Worm (Caenorhabditis elegans): ENCODE data around the gene Y51A2A.4.
"Not testable (repeated sequence)": the region's sequence is repeated elsewhere in the genome, so short reads cannot be mapped to it uniquely, and the experiment has no call there.

The Y51A2A.4 gene

ce11 chrV:18299313-18299712 is 8.6 kb downstream of the Y51A2A.4 start:
- TF ChIP-seq ceh-82 (tag; optimal IDR thresholded peaks at IDR 0.05): no peak
- TF ChIP-seq sem-4 (tag; optimal IDR thresholded peaks at IDR 0.05): no peak
- no peak for TF ChIP-seq nhr-25 (tag; optimal IDR thresholded peaks at IDR 0.05)
- no peak for TF ChIP-seq ztf-1 (GFP tag; conservative IDR thresholded peaks at IDR 0.05)
- TF ChIP-seq dmd-4 (tag; optimal IDR thresholded peaks at IDR 0.05): no peak
- no peak for TF ChIP-seq zag-1 (tag; optimal IDR thresholded peaks at IDR 0.05)
- TF ChIP-seq nhr-12 (tag; optimal IDR thresholded peaks at IDR 0.05): no peak
- no peak for TF ChIP-seq nhr-10 (tag; optimal IDR thresholded peaks at IDR 0.05)
- TF ChIP-seq aly-2 (tag; optimal IDR thresholded peaks at IDR 0.05): no peak
- no peak for TF ChIP-seq Y55F3AM.14 (GFP tag; optimal IDR thresholded peaks at IDR 0.05)
- TF ChIP-seq blmp-1 (tag; optimal IDR thresholded peaks at IDR 0.05; ENCODE audit: insufficient read depth): no peak
- no peak for TF ChIP-seq ztf-11 (tag; optimal IDR thresholded peaks at IDR 0.05)
- TF ChIP-seq crh-2 (tag; optimal IDR thresholded peaks at IDR 0.05): no peak
- no peak for TF ChIP-seq peb-1 (tag; optimal IDR thresholded peaks at IDR 0.05)
- no peak for TF ChIP-seq F13H6.1 (tag; optimal IDR thresholded peaks at IDR 0.05)

ce11 chrV:18302414-18302813 is 11.7 kb downstream of the Y51A2A.4 start, which contains the start of gene Y51A2A.6:
Gene Y51A2A.6 (plus strand): TSS chrV:18302714.
- TF ChIP-seq lin-13 (GFP tag; optimal IDR thresholded peaks at IDR 0.05); fos-1 (tag; optimal IDR thresholded peaks at IDR 0.05); crh-2 (tag; optimal IDR thresholded peaks at IDR 0.05): not testable (repeated sequence)

ce11 chrV:18318312-18318711 is 27.6 kb downstream of the Y51A2A.4 start, which contains the start of gene fbxb-119:
Gene fbxb-119 (plus strand): TSS chrV:18318612.
- TF ChIP-seq unc-55 (GFP tag; optimal IDR thresholded peaks at IDR 0.05) (no peak), lin-39 (tag; optimal IDR thresholded peaks at IDR 0.05) (no peak), ceh-82 (tag; optimal IDR thresholded peaks at IDR 0.05) (no peak), mbf-1 (tag; optimal IDR thresholded peaks at IDR 0.05) (no peak), zag-1 (tag; optimal IDR thresholded peaks at IDR 0.05) (no peak), nhr-23 (tag; optimal IDR thresholded peaks at IDR 0.05) (no peak), nhr-11 (tag; optimal IDR thresholded peaks at IDR 0.05) (no peak), gmeb-1 (tag; optimal IDR thresholded peaks at IDR 0.05) (no peak), snpc-4 (tag; optimal IDR thresholded peaks at IDR 0.05) (no peak), Y55F3AM.14 (GFP tag; optimal IDR thresholded peaks at IDR 0.05) (no peak), alr-1 (tag; optimal IDR thresholded peaks at IDR 0.05) (no peak), sem-4 (tag; optimal IDR thresholded peaks at IDR 0.05) (no peak), nhr-12 (tag; optimal IDR thresholded peaks at IDR 0.05) (no peak)

ce11 chrV:18323231-18323630 is 32.5 kb downstream of the Y51A2A.4 start, which contains the start of gene B0462.5:
Gene B0462.5 (minus strand): TSS chrV:18323331.
- TF ChIP-seq fos-1 (tag; optimal IDR thresholded peaks at IDR 0.05) (peak; percentile 35), mab-5 (tag; optimal IDR thresholded peaks at IDR 0.05) (no peak)

- peak; percentile 11 for TF ChIP-seq skn-1 (tag; optimal IDR thresholded peaks at IDR 0.05)
- peak; percentile 70 for TF ChIP-seq fos-1 (tag; optimal IDR thresholded peaks at IDR 0.05)
- TF ChIP-seq nhr-6 (tag; optimal IDR thresholded peaks at IDR 0.05): no peak
Observed at ce11 chrV:18324525-18324924, 33.8 kb downstream of the Y51A2A.4 start.

ce11 chrV:18331086-18331485 is 40.3 kb downstream of the Y51A2A.4 start, which contains the start of gene B0462.4:
Gene B0462.4 (minus strand): TSS chrV:18331186.
- no peak for TF ChIP-seq nhr-25 (tag; optimal IDR thresholded peaks at IDR 0.05)
- no peak for TF ChIP-seq peb-1 (tag; optimal IDR thresholded peaks at IDR 0.05)
- no peak for TF ChIP-seq snpc-4 (tag; optimal IDR thresholded peaks at IDR 0.05)
- TF ChIP-seq ama-1 (optimal IDR thresholded peaks at IDR 0.05): no peak
- no peak for TF ChIP-seq dmd-4 (tag; optimal IDR thresholded peaks at IDR 0.05)
- TF ChIP-seq lsy-2 (tag; optimal IDR thresholded peaks at IDR 0.05): no peak
- no peak for TF ChIP-seq lin-13 (GFP tag; optimal IDR thresholded peaks at IDR 0.05)
- no peak for TF ChIP-seq nhr-11 (tag; optimal IDR thresholded peaks at IDR 0.05)
- no peak for TF ChIP-seq ztf-4 (tag; optimal IDR thresholded peaks at IDR 0.05)
- no peak for TF ChIP-seq elt-3 (tag; optimal IDR thresholded peaks at IDR 0.05)
- TF ChIP-seq ztf-11 (tag; optimal IDR thresholded peaks at IDR 0.05): no peak
- TF ChIP-seq alr-1 (tag; optimal IDR thresholded peaks at IDR 0.05): no peak
- TF ChIP-seq fos-1 (tag; optimal IDR thresholded peaks at IDR 0.05): no peak
- TF ChIP-seq mab-5 (tag; optimal IDR thresholded peaks at IDR 0.05): no peak
- TF ChIP-seq blmp-1 (tag; optimal IDR thresholded peaks at IDR 0.05; ENCODE audit: insufficient read depth): no peak
- TF ChIP-seq nhr-21 (tag; optimal IDR thresholded peaks at IDR 0.05): no peak
- TF ChIP-seq crh-2 (tag; optimal IDR thresholded peaks at IDR 0.05): no peak
- no peak for TF ChIP-seq aly-2 (tag; optimal IDR thresholded peaks at IDR 0.05)

Measured in whole organism, L2 larva.